Fruit fly (Drosophila melanogaster): ENCODE data around the gene Prx5.

The Prx5 gene

DNA sequence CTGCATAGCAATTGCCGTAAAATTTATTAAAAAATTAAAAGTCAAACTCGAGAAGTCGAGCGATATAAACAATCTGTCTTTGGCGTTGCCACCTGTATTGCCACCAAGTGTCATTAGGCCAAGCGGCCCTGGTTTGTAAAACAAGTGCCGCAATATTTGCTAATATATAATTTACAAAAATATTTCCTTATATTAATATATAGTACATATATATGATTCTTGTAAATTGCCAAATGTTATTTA is at the start of gene Prx5, which contains the start of gene CG7215:
Gene Prx5, minus strand, starts transcription at position 101 of the 243 bp plus-strand sequence.
Gene CG7215, minus strand, starts transcription at position 101 of the 243 bp plus-strand sequence.
- no peak for TF ChIP-seq psq (optimal IDR thresholded peaks at IDR 0.05)
- TF ChIP-seq ttk (optimal IDR thresholded peaks at IDR 0.05) = no peak
- no peak for TF ChIP-seq Sin3A (optimal IDR thresholded peaks at IDR 0.05)

- TF ChIP-seq Sin3A (optimal IDR thresholded peaks at IDR 0.05) (no peak), psq (optimal IDR thresholded peaks at IDR 0.05) (no peak), Myc (optimal IDR thresholded peaks at IDR 0.05) (no peak), h (optimal IDR thresholded peaks at IDR 0.05) (no peak), ttk (optimal IDR thresholded peaks at IDR 0.05) (no peak), insv (optimal IDR thresholded peaks at IDR 0.05) (no peak)
Measured at dm6 chr3R:18215900-18216299, 48.8 kb upstream of the Prx5 start, which contains the start of gene CG14314. TSS of gene CG14314 (plus strand) at chr3R:18216142.

DNA sequence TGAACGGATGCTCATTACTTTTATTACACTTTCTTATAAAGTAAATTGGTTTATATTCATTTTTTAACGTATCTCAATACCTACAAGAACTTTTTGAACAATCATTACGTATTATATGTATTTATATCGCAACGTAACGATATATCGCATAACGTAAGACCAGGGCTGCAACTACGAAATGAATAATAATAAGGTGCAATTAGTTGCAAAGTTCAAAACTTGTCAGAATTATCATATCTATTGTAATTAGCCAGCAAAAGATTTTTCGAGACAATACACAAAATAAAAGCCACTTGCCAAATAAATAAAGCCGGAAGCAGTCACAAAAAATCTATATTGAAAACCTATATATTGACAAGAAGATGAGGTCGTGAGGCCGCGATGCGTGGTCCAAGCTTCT is 48.2 kb upstream of the Prx5 start:
- TF ChIP-seq h (optimal IDR thresholded peaks at IDR 0.05) (no peak), Sin3A (optimal IDR thresholded peaks at IDR 0.05) (no peak), psq (optimal IDR thresholded peaks at IDR 0.05) (no peak), ttk (optimal IDR thresholded peaks at IDR 0.05) (no peak), Myc (optimal IDR thresholded peaks at IDR 0.05) (no peak), insv (optimal IDR thresholded peaks at IDR 0.05) (no peak)

DNA sequence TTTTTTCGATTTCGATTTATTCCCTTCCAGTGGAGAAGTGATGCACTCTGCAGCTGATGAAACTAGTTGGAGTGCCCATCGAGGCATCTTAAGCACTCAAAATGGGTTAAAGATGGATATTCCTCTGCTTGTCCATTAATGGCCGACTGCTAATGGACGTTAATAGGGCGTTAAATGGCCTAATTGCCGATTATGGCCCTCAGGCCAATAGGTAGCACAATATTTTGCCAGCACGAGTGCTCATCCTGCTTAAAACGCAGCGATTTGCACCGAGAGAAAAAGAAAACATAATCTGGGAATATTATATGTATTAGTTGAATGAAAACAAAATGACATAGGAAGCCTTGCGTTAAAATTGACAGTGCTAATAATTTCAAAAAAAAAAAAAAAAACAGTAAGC is 41.4 kb upstream of the Prx5 start, which contains the start of gene CG44158:
Gene CG44158, plus strand, starts transcription at position 301 of the 400 bp plus-strand sequence.
- TF ChIP-seq ttk (optimal IDR thresholded peaks at IDR 0.05) = no peak
- TF ChIP-seq psq (optimal IDR thresholded peaks at IDR 0.05) = no peak
- no peak for TF ChIP-seq Myc (optimal IDR thresholded peaks at IDR 0.05)
- TF ChIP-seq insv (optimal IDR thresholded peaks at IDR 0.05) = no peak
- TF ChIP-seq Sin3A (optimal IDR thresholded peaks at IDR 0.05) = no peak
- TF ChIP-seq h (optimal IDR thresholded peaks at IDR 0.05) = no peak

dm6 chr3R:18199885-18200249 is 32.8 kb upstream of the Prx5 start:
- no peak for TF ChIP-seq Myc (optimal IDR thresholded peaks at IDR 0.05)
- no peak for TF ChIP-seq Sin3A (optimal IDR thresholded peaks at IDR 0.05)
- no peak for TF ChIP-seq insv (optimal IDR thresholded peaks at IDR 0.05)
- TF ChIP-seq psq (optimal IDR thresholded peaks at IDR 0.05) = no peak
- no peak for TF ChIP-seq ttk (optimal IDR thresholded peaks at IDR 0.05)
- TF ChIP-seq h (optimal IDR thresholded peaks at IDR 0.05) = no peak

dm6 chr3R:18199177-18199884 is 32.3 kb upstream of the Prx5 start, which contains the start of the genes Ssdp and CG7985:
TSS of gene Ssdp (minus strand) at chr3R:18199595.
TSS of gene CG7985 (plus strand) at chr3R:18199857.
- no peak for TF ChIP-seq ttk (optimal IDR thresholded peaks at IDR 0.05)
- TF ChIP-seq insv (optimal IDR thresholded peaks at IDR 0.05) = no peak
- TF ChIP-seq h (optimal IDR thresholded peaks at IDR 0.05) = no peak
- TF ChIP-seq Sin3A (optimal IDR thresholded peaks at IDR 0.05) = no peak
- no peak for TF ChIP-seq psq (optimal IDR thresholded peaks at IDR 0.05)
- TF ChIP-seq Myc (optimal IDR thresholded peaks at IDR 0.05) = no peak

- TF ChIP-seq ttk (optimal IDR thresholded peaks at IDR 0.05) (no peak), h (optimal IDR thresholded peaks at IDR 0.05) (no peak), psq (optimal IDR thresholded peaks at IDR 0.05) (no peak)
Measured at dm6 chr3R:18198518-18199118, 31.5 kb upstream of the Prx5 start.

dm6 chr3R:18197802-18198148 is 30.7 kb upstream of the Prx5 start:
- TF ChIP-seq Myc (optimal IDR thresholded peaks at IDR 0.05) = no peak
- TF ChIP-seq Sin3A (optimal IDR thresholded peaks at IDR 0.05) = no peak
- no peak for TF ChIP-seq insv (optimal IDR thresholded peaks at IDR 0.05)
- no peak for TF ChIP-seq psq (optimal IDR thresholded peaks at IDR 0.05)
- no peak for TF ChIP-seq h (optimal IDR thresholded peaks at IDR 0.05)
- TF ChIP-seq ttk (optimal IDR thresholded peaks at IDR 0.05) = no peak

DNA sequence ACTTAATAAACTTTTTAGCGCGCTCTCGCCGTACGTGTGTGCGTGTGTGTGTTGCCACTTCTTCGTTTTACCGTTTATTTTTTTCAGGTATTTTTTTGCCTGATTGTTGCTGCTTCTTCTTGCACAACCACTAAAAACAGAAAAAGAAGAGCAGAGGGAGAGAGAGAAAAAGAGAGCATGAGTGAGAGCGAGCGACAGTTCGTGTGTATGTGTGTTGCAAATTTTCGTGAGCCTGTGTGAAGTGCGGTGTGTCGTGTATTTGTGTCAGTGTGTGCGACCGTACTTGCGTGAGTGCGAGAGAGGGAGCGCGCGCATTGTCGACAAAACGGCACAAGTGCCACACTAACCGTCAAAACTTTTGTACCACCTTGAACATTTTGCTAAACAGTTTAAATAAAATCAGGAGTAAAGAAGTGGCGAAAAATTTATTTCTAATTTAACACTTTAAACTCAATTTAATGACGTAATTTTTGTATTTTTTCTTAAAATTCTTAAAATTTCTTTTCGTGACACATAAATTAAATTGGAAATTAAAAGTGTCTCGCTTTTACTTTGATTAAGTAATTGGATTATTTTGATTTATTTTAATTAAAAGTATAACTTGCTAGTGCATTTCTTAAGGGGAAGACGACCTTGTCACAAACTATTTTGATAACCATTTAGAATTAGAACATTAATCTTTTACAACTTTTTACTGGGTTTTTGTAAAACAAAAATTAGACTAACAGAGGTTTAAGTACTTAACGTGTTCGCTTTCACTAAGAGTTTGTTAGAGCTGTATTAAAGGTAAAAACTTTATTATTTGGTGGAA is 30.1 kb upstream of the Prx5 start:
- TF ChIP-seq Myc (optimal IDR thresholded peaks at IDR 0.05) (no peak), insv (optimal IDR thresholded peaks at IDR 0.05) (no peak), ttk (optimal IDR thresholded peaks at IDR 0.05) (no peak), Sin3A (optimal IDR thresholded peaks at IDR 0.05) (no peak), psq (optimal IDR thresholded peaks at IDR 0.05) (no peak), h (optimal IDR thresholded peaks at IDR 0.05) (no peak)

DNA sequence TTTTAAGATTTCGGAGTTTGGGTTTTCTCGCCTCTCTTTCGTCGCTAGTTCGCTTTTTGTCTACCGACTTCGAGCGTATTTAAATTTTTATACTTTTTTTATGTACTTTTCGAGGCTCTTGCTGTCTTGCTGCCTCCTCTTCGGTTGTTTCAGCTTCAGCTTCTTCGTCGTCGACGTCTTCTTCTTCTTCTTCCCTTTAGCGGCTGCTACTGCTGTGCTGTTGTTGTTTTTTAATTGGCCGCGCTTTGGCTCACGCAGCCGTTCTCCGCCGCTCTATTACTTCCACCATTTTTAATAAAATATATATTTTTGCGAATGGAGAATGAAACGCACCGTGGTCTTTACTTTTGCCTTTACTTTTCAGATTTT is 29.5 kb upstream of the Prx5 start:
- TF ChIP-seq Myc (optimal IDR thresholded peaks at IDR 0.05) = no peak
- TF ChIP-seq Sin3A (optimal IDR thresholded peaks at IDR 0.05) = no peak
- no peak for TF ChIP-seq ttk (optimal IDR thresholded peaks at IDR 0.05)
- TF ChIP-seq insv (optimal IDR thresholded peaks at IDR 0.05) = no peak
- no peak for TF ChIP-seq h (optimal IDR thresholded peaks at IDR 0.05)
- no peak for TF ChIP-seq psq (optimal IDR thresholded peaks at IDR 0.05)

dm6 chr3R:18195295-18195694 is 28.2 kb upstream of the Prx5 start:
- TF ChIP-seq h (optimal IDR thresholded peaks at IDR 0.05) = no peak
- no peak for TF ChIP-seq insv (optimal IDR thresholded peaks at IDR 0.05)
- TF ChIP-seq Sin3A (optimal IDR thresholded peaks at IDR 0.05) = no peak
- TF ChIP-seq psq (optimal IDR thresholded peaks at IDR 0.05) = no peak
- TF ChIP-seq ttk (optimal IDR thresholded peaks at IDR 0.05) = no peak
- no peak for TF ChIP-seq Myc (optimal IDR thresholded peaks at IDR 0.05)

dm6 chr3R:18191867-18192266 is 24.8 kb upstream of the Prx5 start, which contains the start of gene CG14313:
TSS of gene CG14313 (minus strand) at chr3R:18191967.
- TF ChIP-seq insv (optimal IDR thresholded peaks at IDR 0.05) (no peak), psq (optimal IDR thresholded peaks at IDR 0.05) (no peak), Myc (optimal IDR thresholded peaks at IDR 0.05) (no peak), h (optimal IDR thresholded peaks at IDR 0.05) (no peak), Sin3A (optimal IDR thresholded peaks at IDR 0.05) (no peak), ttk (optimal IDR thresholded peaks at IDR 0.05) (no peak)
